Fruit fly (Drosophila melanogaster) whole organism, embryonic: ENCODE measurements around the gene CG7365.
A peak's percentile ranks its signal among the peaks of the same experiment; 100 is the strongest.

ENCODE experiments used
- Atf-2 ChIP-seq: fragments of 200-800 bp; sonication (Bioruptor generic); optimal IDR thresholded peaks from 2 replicates; lab custom pipeline; 2016; ENCODE audit warnings: missing biosample characterization, missing genetic modification characterization
- Atf6 ChIP-seq: fragments of 200-800 bp; sonication (Bioruptor generic); IDR thresholded peaks from 2 replicates; pipeline ENCODE4 v1.3.6; 2022; ENCODE audit warnings: missing biosample characterization, missing genetic modification characterization
- B-H1 ChIP-seq: fragments of 200-800 bp; sonication (Bioruptor generic); IDR thresholded peaks from 3 replicates; pipeline ENCODE4 v1.3.6; 2022; ENCODE audit warnings: missing biosample characterization, missing genetic modification characterization
- BEAF-32 ChIP-seq: fragments of 200-800 bp; sonication (Bioruptor generic); optimal IDR thresholded peaks from 3 replicates; lab custom pipeline; 2017; ENCODE audit warnings: missing biosample characterization, missing genetic modification characterization, mild to moderate bottlenecking, moderate library complexity, missing genetic modification reagents
- CG10979 ChIP-seq: fragments of 200-800 bp; sonication (Bioruptor generic); optimal IDR thresholded peaks from 2 replicates; lab custom pipeline; 2018; ENCODE audit warnings: missing biosample characterization, mild to moderate bottlenecking, missing genetic modification characterization, moderate library complexity
- CG11696 ChIP-seq: fragments of 200-800 bp; sonication (Bioruptor generic); IDR thresholded peaks from 2 replicates; pipeline ENCODE4 v1.3.6; 2022; ENCODE audit warnings: missing biosample characterization, missing genetic modification characterization
- CG13424 ChIP-seq: fragments of 200-800 bp; sonication (Bioruptor generic); optimal IDR thresholded peaks from 2 replicates; lab custom pipeline; 2019; ENCODE audit warnings: missing biosample characterization, mild to moderate bottlenecking, missing genetic modification characterization, moderate library complexity
- CG13894 ChIP-seq: fragments of 200-800 bp; sonication (Bioruptor generic); optimal IDR thresholded peaks from 3 replicates; lab custom pipeline; 2018; ENCODE audit warnings: missing biosample characterization, mild to moderate bottlenecking, missing genetic modification characterization, moderate library complexity
- CG14965 ChIP-seq: fragments of 200-800 bp; sonication (Bioruptor generic); optimal IDR thresholded peaks from 2 replicates; lab custom pipeline; 2016; ENCODE audit warnings: missing biosample characterization, missing genetic modification characterization, borderline replicate concordance
- CG16779 ChIP-seq: fragments of 200-800 bp; sonication (Bioruptor generic); IDR thresholded peaks from 2 replicates; pipeline ENCODE4 v1.3.6; 2022; ENCODE audit warnings: missing biosample characterization, missing genetic modification characterization
- CG17385 ChIP-seq: fragments of 200-800 bp; sonication (Bioruptor generic); optimal IDR thresholded peaks from 3 replicates; lab custom pipeline; 2018; ENCODE audit warnings: missing biosample characterization, mild to moderate bottlenecking, missing genetic modification characterization
- CG2202 ChIP-seq: fragments of 200-800 bp; sonication (Bioruptor generic); optimal IDR thresholded peaks from 2 replicates; lab custom pipeline; 2018; ENCODE audit warnings: missing biosample characterization, mild to moderate bottlenecking, missing genetic modification characterization
- CG2889 ChIP-seq: fragments of 200-800 bp; sonication (Bioruptor generic); IDR thresholded peaks from 3 replicates; pipeline ENCODE4 v1.3.6; 2022; ENCODE audit warnings: missing biosample characterization, missing genetic modification characterization
- CG3163 ChIP-seq: fragments of 200-800 bp; sonication (Bioruptor generic); optimal IDR thresholded peaks from 3 replicates; lab custom pipeline; 2016; ENCODE audit warnings: missing biosample characterization, missing genetic modification characterization
- CG4707 ChIP-seq: fragments of 200-800 bp; sonication (Bioruptor generic); optimal IDR thresholded peaks from 2 replicates; lab custom pipeline; 2018; ENCODE audit warnings: missing biosample characterization, mild to moderate bottlenecking, missing genetic modification characterization, moderate library complexity
- CG8089 ChIP-seq: fragments of 200-800 bp; sonication (Bioruptor generic); optimal IDR thresholded peaks from 3 replicates; lab custom pipeline; 2016; ENCODE audit warnings: missing biosample characterization, missing genetic modification characterization
- CG8359 ChIP-seq: fragments of 200-800 bp; sonication (Bioruptor generic); optimal IDR thresholded peaks from 2 replicates; lab custom pipeline; 2017; ENCODE audit warnings: missing biosample characterization, mild to moderate bottlenecking, missing genetic modification characterization, borderline replicate concordance
- Dll ChIP-seq: fragments of 200-800 bp; sonication (Bioruptor generic); IDR thresholded peaks from 4 replicates; pipeline ENCODE4 v1.3.6; 2022; ENCODE audit warnings: missing biosample characterization, missing genetic modification characterization; ENCODE audit not compliant: partially characterized antibody
- E2f1 ChIP-seq: fragments of 200-800 bp; sonication (Bioruptor generic); IDR thresholded peaks from 2 replicates; pipeline ENCODE4 v1.3.6; 2022; ENCODE audit warnings: missing biosample characterization, missing genetic modification characterization
- Lhr ChIP-seq: fragments of 200-800 bp; sonication (Bioruptor generic); optimal IDR thresholded peaks from 3 replicates; lab custom pipeline; 2017; ENCODE audit warnings: mild to moderate bottlenecking, missing biosample characterization, missing genetic modification reagents, missing genetic modification characterization
- Med ChIP-seq: fragments of 200-800 bp; sonication (Bioruptor generic); peaks from one replicate; lab custom pipeline; 2016; ENCODE audit warnings: missing biosample characterization, missing genetic modification characterization, mild to moderate bottlenecking, inconsistent platforms, moderate library complexity
- NC2β ChIP-seq: fragments of 200-800 bp; sonication (Bioruptor generic); optimal IDR thresholded peaks from 2 replicates; lab custom pipeline; 2016; ENCODE audit warnings: missing biosample characterization, missing genetic modification characterization
- Sox100B ChIP-seq: fragments of 200-800 bp; sonication (Bioruptor generic); optimal IDR thresholded peaks from 3 replicates; lab custom pipeline; 2018; ENCODE audit warnings: missing biosample characterization, mild to moderate bottlenecking, missing genetic modification characterization
- Sox102F ChIP-seq: fragments of 200-800 bp; sonication (Bioruptor generic); optimal IDR thresholded peaks from 2 replicates; lab custom pipeline; 2018; ENCODE audit warnings: missing biosample characterization, mild to moderate bottlenecking, missing genetic modification characterization, moderate library complexity
- Trl ChIP-seq, 3 experiments: fragments of >200 bp in 2 of 3; fragments of 200-800 bp in 1 of 3; sonication (Bioruptor generic) in 1 of 3; optimal IDR thresholded peaks; 2 replicates in 1 of 3; 3 replicates in 2 of 3; lab custom pipeline; 2016 to 2017; ENCODE audit warnings: missing biosample characterization in 1 of 3, missing genetic modification characterization in 1 of 3
- Xrp1 ChIP-seq: fragments of 200-800 bp; sonication (Bioruptor generic); IDR thresholded peaks from 2 replicates; pipeline ENCODE4 v1.3.6; 2022; ENCODE audit warnings: missing biosample characterization, missing genetic modification characterization
- cg ChIP-seq: fragments of 200-800 bp; sonication (Bioruptor generic); optimal IDR thresholded peaks from 3 replicates; lab custom pipeline; 2019; ENCODE audit warnings: missing biosample characterization, mild to moderate bottlenecking, missing genetic modification characterization, moderate library complexity
- chinmo ChIP-seq: fragments of 200-800 bp; sonication (Bioruptor generic); IDR thresholded peaks from 4 replicates; pipeline ENCODE4 v1.3.6; 2022; ENCODE audit warnings: missing biosample characterization, missing genetic modification characterization; ENCODE audit not compliant: partially characterized antibody
- corto ChIP-seq: fragments of 200-800 bp; sonication (Bioruptor generic); optimal IDR thresholded peaks from 2 replicates; lab custom pipeline; 2016; ENCODE audit warnings: missing biosample characterization, mild to moderate bottlenecking, missing genetic modification characterization, moderate library complexity
- ems ChIP-seq: fragments of 200-800 bp; sonication (Bioruptor generic); optimal IDR thresholded peaks from 3 replicates; lab custom pipeline; 2016; ENCODE audit warnings: missing biosample characterization, missing genetic modification characterization
- ewg ChIP-seq: fragments of 200-800 bp; sonication (Bioruptor generic); optimal IDR thresholded peaks from 3 replicates; lab custom pipeline; 2017; ENCODE audit warnings: mild to moderate bottlenecking, missing biosample characterization, missing genetic modification reagents, missing genetic modification characterization
- fd102C ChIP-seq: fragments of 200-800 bp; sonication (Bioruptor generic); optimal IDR thresholded peaks from 2 replicates; lab custom pipeline; 2018; ENCODE audit warnings: missing biosample characterization, mild to moderate bottlenecking, missing genetic modification characterization, moderate library complexity
- gem ChIP-seq: fragments of 200-800 bp; sonication (Bioruptor generic); optimal IDR thresholded peaks from 2 replicates; lab custom pipeline; 2019; ENCODE audit warnings: missing biosample characterization, mild to moderate bottlenecking, missing genetic modification characterization, moderate library complexity
- gfzf ChIP-seq: fragments of 200-800 bp; sonication (Bioruptor generic); optimal IDR thresholded peaks from 2 replicates; lab custom pipeline; 2016; ENCODE audit warnings: missing biosample characterization, mild to moderate bottlenecking, missing genetic modification characterization, moderate library complexity
- grau ChIP-seq: fragments of 200-800 bp; optimal IDR thresholded peaks from 3 replicates; lab custom pipeline; 2019; ENCODE audit warnings: missing biosample characterization, mild to moderate bottlenecking, missing genetic modification characterization, moderate library complexity
- knrl ChIP-seq: fragments of 200-800 bp; sonication (Bioruptor generic); IDR thresholded peaks from 3 replicates; pipeline ENCODE4 v1.3.6; 2022; ENCODE audit warnings: missing biosample characterization, missing genetic modification characterization; ENCODE audit not compliant: partially characterized antibody
- org-1 ChIP-seq: fragments of 200-800 bp; sonication (Bioruptor generic); optimal IDR thresholded peaks from 2 replicates; lab custom pipeline; 2017; ENCODE audit warnings: missing biosample characterization, missing genetic modification characterization
- pho ChIP-seq: fragments of 200-800 bp; sonication (Bioruptor generic); optimal IDR thresholded peaks from 2 replicates; lab custom pipeline; 2016; ENCODE audit warnings: missing biosample characterization, missing genetic modification characterization
- pita ChIP-seq: fragments of 200-800 bp; sonication (Bioruptor generic); optimal IDR thresholded peaks from 2 replicates; lab custom pipeline; 2017; ENCODE audit warnings: missing biosample characterization, mild to moderate bottlenecking, missing genetic modification characterization
- pzg ChIP-seq: fragments of 200-800 bp; sonication (Bioruptor generic); optimal IDR thresholded peaks from 3 replicates; lab custom pipeline; 2018; ENCODE audit warnings: missing biosample characterization, mild to moderate bottlenecking, missing genetic modification characterization, moderate library complexity
- run ChIP-seq: fragments of 200-800 bp; sonication (Bioruptor generic); optimal IDR thresholded peaks from 3 replicates; lab custom pipeline; 2018; ENCODE audit warnings: missing biosample characterization, mild to moderate bottlenecking, missing genetic modification characterization
- sc ChIP-seq, 3 experiments: fragments of >200 bp in 2 of 3; fragments of 200-800 bp in 1 of 3; sonication (Bioruptor generic) in 1 of 3; optimal IDR thresholded peaks; 2 replicates in 2 of 3; 3 replicates in 1 of 3; lab custom pipeline; 2017; ENCODE audit warnings: mild to moderate bottlenecking in 1 of 3, missing biosample characterization in 1 of 3, missing genetic modification characterization in 1 of 3, missing genetic modification reagents in 1 of 3
- sens ChIP-seq: fragments of 200-800 bp; sonication (Bioruptor generic); peaks from one replicate; lab custom pipeline; 2016; ENCODE audit warnings: missing biosample characterization, missing genetic modification characterization
- sr ChIP-seq: fragments of 200-800 bp; sonication (Bioruptor generic); IDR thresholded peaks from 3 replicates; pipeline ENCODE4 v1.3.6; 2022; ENCODE audit warnings: missing biosample characterization, missing genetic modification characterization
- stwl ChIP-seq: fragments of 200-800 bp; sonication (Bioruptor generic); optimal IDR thresholded peaks from 3 replicates; lab custom pipeline; 2018; ENCODE audit warnings: missing biosample characterization, mild to moderate bottlenecking, missing genetic modification characterization, moderate library complexity
- trh ChIP-seq: fragments of 200-800 bp; sonication (Bioruptor generic); optimal IDR thresholded peaks from 2 replicates; lab custom pipeline; 2016; ENCODE audit warnings: missing biosample characterization, missing genetic modification characterization
- twi ChIP-seq: fragments of 200-800 bp; optimal IDR thresholded peaks from 2 replicates; lab custom pipeline; 2019; ENCODE audit warnings: missing biosample characterization, mild to moderate bottlenecking, missing genetic modification characterization, moderate library complexity
- wdn ChIP-seq: fragments of 200-800 bp; sonication (Bioruptor generic); IDR thresholded peaks from 2 replicates; pipeline ENCODE4 v1.3.6; 2022; ENCODE audit warnings: missing biosample characterization, missing genetic modification characterization
- z ChIP-seq: fragments of 200-800 bp; sonication (Bioruptor generic); IDR thresholded peaks from 3 replicates; pipeline ENCODE4 v1.3.6; 2022; ENCODE audit warnings: missing biosample characterization, missing genetic modification characterization

Gene CG7365

dm6 chr3L:20104543-20105046 lies 22.6 kb downstream of the CG7365 start (continued):
- TF ChIP-seq CG8089 (no peak), org-1 (no peak), sens (GFP tag; lab: Kevin White, UChicago) (peak; percentile 60), CG14965 (no peak), CG8359 (GFP tag; lab: Kevin White, UChicago) (no peak), CG16779 (GFP tag; lab: Robert Waterston, UW) (peak; percentile 79; the same call in 1 of the 2 replicates), CG2889 (GFP tag; lab: Robert Waterston, UW) (no peak), Atf-2 (GFP tag; lab: Kevin White, UChicago) (no peak), run (tag; lab: Kevin White, UChicago) (no peak), NC2β (GFP tag; lab: Kevin White, UChicago) (no peak), Sox100B (GFP tag; lab: Kevin White, UChicago) (no peak), twi (no peak), gem (no peak), fd102C (GFP tag; lab: Kevin White, UChicago) (no peak), CG4707 (GFP tag; lab: Kevin White, UChicago) (no peak), ewg (peak; percentile 94), Atf6 (GFP tag; lab: Robert Waterston, UW) (no peak), corto (GFP tag; lab: Kevin White, UChicago) (no peak), B-H1 (GFP tag; lab: Robert Waterston, UW) (no peak), wdn (GFP tag; lab: Robert Waterston, UW) (no peak), E2f1 (GFP tag; lab: Robert Waterston, UW) (no peak), CG2202 (no peak), Xrp1 (no peak), Dll (no peak), sc (optimal IDR thresholded peaks at IDR 0.05; lab: Kevin White, UChicago) (no peak), sc (GFP tag; optimal IDR thresholded peaks at IDR 0.05; lab: Kevin White, UChicago) (no peak), CG11696 (GFP tag; lab: Robert Waterston, UW) (no peak), CG3163 (GFP tag; lab: Kevin White, UChicago) (no peak), CG10979 (tag; lab: Kevin White, UChicago) (no peak), pho (GFP tag; lab: Kevin White, UChicago) (no peak), ems (GFP tag; lab: Kevin White, UChicago) (no peak), stwl (tag; lab: Kevin White, UChicago) (no peak), grau (tag; lab: Kevin White, UChicago) (no peak), CG13424 (tag; lab: Kevin White, UChicago) (no peak), Sox102F (GFP tag; lab: Kevin White, UChicago) (no peak), z (GFP tag; lab: Robert Waterston, UW) (no peak), CG17385 (GFP tag; lab: Kevin White, UChicago) (no peak)

dm6 chr3L:20103777-20104542 lies 23.2 kb downstream of the CG7365 start, which contains the start of gene CG14186:
Gene CG14186, minus strand, starts transcription at chr3L:20103827.
- TF ChIP-seq sr (GFP tag; lab: Robert Waterston, UW) (peak; percentile 54; the same call in 2 of the 3 replicates), BEAF-32 (peak; percentile 3), Med (GFP tag; lab: Kevin White, UChicago) (peak; percentile 62), Trl (optimal IDR thresholded peaks at IDR 0.05; lab: Kevin White, UChicago) (peak; percentile 26 to 48), Trl (GFP tag; optimal IDR thresholded peaks at IDR 0.05; lab: Kevin White, UChicago) (no peak), trh (no peak), Lhr (GFP tag; lab: Kevin White, UChicago) (peak; percentile 60), pita (GFP tag; lab: Kevin White, UChicago) (peak; percentile 64), knrl (peak; percentile 60), CG13894 (tag; lab: Kevin White, UChicago) (no peak), gfzf (GFP tag; lab: Kevin White, UChicago) (peak; percentile 11), cg (GFP tag; lab: Kevin White, UChicago) (peak; percentile 78), pzg (GFP tag; lab: Kevin White, UChicago) (peak; percentile 26), chinmo (GFP tag; lab: Robert Waterston, UW) (0 out of 4 replicates have a peak, but pooled peaks have one; percentile 69)
